Fruit fly (Drosophila melanogaster) whole organism, embryonic: Measurements from ENCODE around the gene CG31808.

ENCODE experiments used
- B-H2 ChIP-seq: fragments of 200-800 bp; sonication (Bioruptor generic); optimal IDR thresholded peaks from 2 replicates; lab custom pipeline; 2018; ENCODE audit warnings: missing biosample characterization, mild to moderate bottlenecking, missing genetic modification characterization
- BEAF-32 ChIP-seq: fragments of 200-800 bp; sonication (Bioruptor generic); optimal IDR thresholded peaks from 3 replicates; lab custom pipeline; 2017; ENCODE audit warnings: missing biosample characterization, missing genetic modification characterization, mild to moderate bottlenecking, moderate library complexity, missing genetic modification reagents
- CG10321 ChIP-seq: fragments of 200-800 bp; sonication (Bioruptor generic); IDR thresholded peaks from 2 replicates; pipeline ENCODE4 v1.3.6; 2022; ENCODE audit warnings: missing biosample characterization, missing genetic modification characterization
- CG10959 ChIP-seq: fragments of 200-800 bp; sonication (Bioruptor generic); IDR thresholded peaks from 2 replicates; pipeline ENCODE4 v1.3.6; 2022; ENCODE audit warnings: missing biosample characterization, missing genetic modification characterization
- CG12659 ChIP-seq: fragments of 200-800 bp; sonication (Bioruptor generic); optimal IDR thresholded peaks from 3 replicates; lab custom pipeline; 2017; ENCODE audit warnings: mild to moderate bottlenecking, missing biosample characterization, missing genetic modification reagents, missing genetic modification characterization
- CG14860 ChIP-seq: fragments of 200-800 bp; sonication (Bioruptor generic); IDR thresholded peaks from 3 replicates; pipeline ENCODE4 v1.3.6; 2022; ENCODE audit warnings: missing biosample characterization, missing genetic modification characterization; ENCODE audit not compliant: partially characterized antibody
- CG14965 ChIP-seq: fragments of 200-800 bp; sonication (Bioruptor generic); optimal IDR thresholded peaks from 2 replicates; lab custom pipeline; 2016; ENCODE audit warnings: missing biosample characterization, missing genetic modification characterization, borderline replicate concordance
- CG1832 ChIP-seq: fragments of 200-800 bp; sonication (Bioruptor generic); optimal IDR thresholded peaks from 2 replicates; lab custom pipeline; 2017; ENCODE audit warnings: missing biosample characterization, mild to moderate bottlenecking, missing genetic modification characterization, inconsistent platforms
- CG18619 ChIP-seq: fragments of 200-800 bp; sonication (Bioruptor generic); optimal IDR thresholded peaks from 3 replicates; lab custom pipeline; 2017; ENCODE audit warnings: missing biosample characterization, mild to moderate bottlenecking, missing genetic modification characterization
- CG2116 ChIP-seq: fragments of 200-800 bp; sonication (Bioruptor generic); optimal IDR thresholded peaks from 3 replicates; lab custom pipeline; 2018; ENCODE audit warnings: missing biosample characterization, mild to moderate bottlenecking, missing genetic modification characterization
- CG3065 ChIP-seq: fragments of 200-800 bp; sonication (Bioruptor generic); optimal IDR thresholded peaks from 2 replicates; lab custom pipeline; 2016; ENCODE audit warnings: missing biosample characterization, missing genetic modification characterization
- CG32532 ChIP-seq: fragments of 200-800 bp; sonication (Bioruptor generic); IDR thresholded peaks from 2 replicates; pipeline ENCODE4 v1.3.6; 2022; ENCODE audit warnings: missing biosample characterization, missing genetic modification characterization
- CG3847 ChIP-seq: fragments of 200-800 bp; sonication (Bioruptor generic); IDR thresholded peaks from 2 replicates; pipeline ENCODE4 v1.3.6; 2022; ENCODE audit warnings: missing biosample characterization, missing genetic modification characterization
- CG3995 ChIP-seq: fragments of 200-800 bp; sonication (Bioruptor generic); optimal IDR thresholded peaks from 3 replicates; lab custom pipeline; 2016; ENCODE audit warnings: missing biosample characterization, missing genetic modification characterization
- CG4328 ChIP-seq: fragments of 200-800 bp; sonication (Bioruptor generic); optimal IDR thresholded peaks from 3 replicates; lab custom pipeline; 2017; ENCODE audit warnings: missing biosample characterization, missing genetic modification reagents, missing genetic modification characterization
- CG4617 ChIP-seq: fragments of 200-800 bp; sonication (Bioruptor generic); optimal IDR thresholded peaks from 3 replicates; lab custom pipeline; 2016; ENCODE audit warnings: missing biosample characterization, missing genetic modification characterization, borderline replicate concordance
- CG4707 ChIP-seq: fragments of 200-800 bp; sonication (Bioruptor generic); optimal IDR thresholded peaks from 2 replicates; lab custom pipeline; 2018; ENCODE audit warnings: missing biosample characterization, mild to moderate bottlenecking, missing genetic modification characterization, moderate library complexity
- CG6175 ChIP-seq: fragments of 200-800 bp; sonication (Bioruptor generic); IDR thresholded peaks from 3 replicates; pipeline ENCODE4 v1.3.6; 2022; ENCODE audit warnings: missing biosample characterization, missing genetic modification characterization
- CG7372 ChIP-seq: fragments of 200-800 bp; sonication (Bioruptor generic); IDR thresholded peaks from 2 replicates; pipeline ENCODE4 v1.3.6; 2022; ENCODE audit warnings: missing biosample characterization, missing genetic modification characterization
- CG8281 ChIP-seq: fragments of 200-800 bp; sonication (Bioruptor generic); optimal IDR thresholded peaks from 2 replicates; lab custom pipeline; 2018; ENCODE audit warnings: missing biosample characterization, mild to moderate bottlenecking, missing genetic modification characterization, moderate library complexity
- CG8388 ChIP-seq: fragments of 200-800 bp; sonication (Bioruptor generic); optimal IDR thresholded peaks from 2 replicates; lab custom pipeline; 2019; ENCODE audit warnings: missing biosample characterization, mild to moderate bottlenecking, missing genetic modification characterization, moderate library complexity
- CG8924 ChIP-seq: fragments of 200-800 bp; optimal IDR thresholded peaks from 3 replicates; lab custom pipeline; 2019; ENCODE audit warnings: missing biosample characterization, mild to moderate bottlenecking, missing genetic modification characterization, moderate library complexity
- E2f1 ChIP-seq: fragments of 200-800 bp; sonication (Bioruptor generic); IDR thresholded peaks from 2 replicates; pipeline ENCODE4 v1.3.6; 2022; ENCODE audit warnings: missing biosample characterization, missing genetic modification characterization
- Eip74EF ChIP-seq, 2 experiments: fragments of 200-800 bp in 1 of 2; fragments of >200 bp in 1 of 2; sonication (Bioruptor generic) in 1 of 2; optimal IDR thresholded peaks; 2 replicates each; lab custom pipeline; 2017 to 2019; ENCODE audit warnings: missing biosample characterization in 2 of 2, missing genetic modification characterization in 2 of 2, mild to moderate bottlenecking in 1 of 2, moderate library complexity in 1 of 2
- Gug ChIP-seq: fragments of 200-800 bp; sonication (Bioruptor generic); IDR thresholded peaks from 4 replicates; pipeline ENCODE4 v1.3.6; 2022; ENCODE audit warnings: missing biosample characterization, missing genetic modification characterization
- HHEX ChIP-seq: fragments of 200-800 bp; sonication (Bioruptor generic); optimal IDR thresholded peaks from 3 replicates; lab custom pipeline; 2017; ENCODE audit warnings: missing biosample characterization, mild to moderate bottlenecking, missing genetic modification characterization, missing genetic modification reagents
- Hand ChIP-seq: fragments of 200-800 bp; sonication (Bioruptor generic); optimal IDR thresholded peaks from 2 replicates; lab custom pipeline; 2017; ENCODE audit warnings: mild to moderate bottlenecking, missing biosample characterization, missing genetic modification reagents, missing genetic modification characterization
- Hr39 ChIP-seq: fragments of >200 bp; optimal IDR thresholded peaks from 2 replicates; lab custom pipeline; 2017
- Hsf ChIP-seq: fragments of 200-800 bp; sonication (Bioruptor generic); optimal IDR thresholded peaks from 3 replicates; lab custom pipeline; 2016; ENCODE audit warnings: missing biosample characterization, missing genetic modification characterization
- NC2β ChIP-seq: fragments of 200-800 bp; sonication (Bioruptor generic); optimal IDR thresholded peaks from 2 replicates; lab custom pipeline; 2016; ENCODE audit warnings: missing biosample characterization, missing genetic modification characterization
- Scr ChIP-seq: fragments of 200-800 bp; sonication (Bioruptor generic); IDR thresholded peaks from 2 replicates; pipeline ENCODE4 v1.3.6; 2022; ENCODE audit warnings: missing biosample characterization, missing genetic modification characterization; ENCODE audit not compliant: partially characterized antibody
- ato ChIP-seq: fragments of 200-800 bp; sonication (Bioruptor generic); IDR thresholded peaks from 2 replicates; pipeline ENCODE4 v1.3.6; 2022; ENCODE audit warnings: missing biosample characterization, missing genetic modification characterization; ENCODE audit not compliant: partially characterized antibody
- ci ChIP-seq: fragments of 200-800 bp; sonication (Bioruptor generic); IDR thresholded peaks from 3 replicates; pipeline ENCODE4 v1.3.6; 2022; ENCODE audit warnings: missing biosample characterization, missing genetic modification characterization
- da ChIP-seq: fragments of 200-800 bp; sonication (Bioruptor generic); optimal IDR thresholded peaks from 2 replicates; lab custom pipeline; 2016; ENCODE audit warnings: missing biosample characterization, missing genetic modification characterization
- fd102C ChIP-seq: fragments of 200-800 bp; sonication (Bioruptor generic); optimal IDR thresholded peaks from 2 replicates; lab custom pipeline; 2018; ENCODE audit warnings: missing biosample characterization, mild to moderate bottlenecking, missing genetic modification characterization, moderate library complexity
- gcm ChIP-seq: fragments of 200-800 bp; sonication (Bioruptor generic); optimal IDR thresholded peaks from 2 replicates; lab custom pipeline; 2019; ENCODE audit warnings: missing biosample characterization, mild to moderate bottlenecking, missing genetic modification characterization, moderate library complexity
- hb ChIP-seq: fragments of 200-800 bp; sonication (Bioruptor generic); IDR thresholded peaks from 3 replicates; pipeline ENCODE4 v1.3.6; 2022; ENCODE audit warnings: missing biosample characterization, missing genetic modification characterization; ENCODE audit not compliant: partially characterized antibody
- hkb ChIP-seq, 2 experiments: fragments of 200-800 bp in 1 of 2; fragments of >200 bp in 1 of 2; sonication (Bioruptor generic) in 1 of 2; IDR thresholded peaks in 1 of 2; optimal IDR thresholded peaks in 1 of 2; 2 replicates each; pipeline versions ENCODE4 v1.3.6 to Lab custom; 2017 to 2022; ENCODE audit warnings: missing biosample characterization in 1 of 2, missing genetic modification characterization in 1 of 2
- jing ChIP-seq: fragments of 200-800 bp; sonication (Bioruptor generic); optimal IDR thresholded peaks from 2 replicates; lab custom pipeline; 2018; ENCODE audit warnings: missing biosample characterization, mild to moderate bottlenecking, missing genetic modification characterization
- kay ChIP-seq: fragments of 200-800 bp; sonication (Bioruptor generic); optimal IDR thresholded peaks from 2 replicates; lab custom pipeline; 2016; ENCODE audit warnings: missing biosample characterization, missing genetic modification characterization
- mam ChIP-seq: fragments of 200-800 bp; sonication (Bioruptor generic); optimal IDR thresholded peaks from 3 replicates; lab custom pipeline; 2016; ENCODE audit warnings: missing biosample characterization, missing genetic modification characterization
- nerfin-2 ChIP-seq: fragments of 200-800 bp; sonication (Bioruptor generic); IDR thresholded peaks from 2 replicates; pipeline ENCODE4 v1.3.6; 2022; ENCODE audit warnings: missing biosample characterization, missing genetic modification characterization; ENCODE audit not compliant: partially characterized antibody
- nmo ChIP-seq: fragments of 200-800 bp; sonication (Bioruptor generic); optimal IDR thresholded peaks from 2 replicates; lab custom pipeline; 2018; ENCODE audit warnings: missing biosample characterization, mild to moderate bottlenecking, missing genetic modification characterization, moderate library complexity
- peb ChIP-seq: fragments of 200-800 bp; sonication (Bioruptor generic); IDR thresholded peaks from 2 replicates; pipeline ENCODE4 v1.3.6; 2022; ENCODE audit warnings: missing biosample characterization, missing genetic modification characterization
- so ChIP-seq: fragments of 200-800 bp; sonication (Bioruptor generic); IDR thresholded peaks from 3 replicates; pipeline ENCODE4 v1.3.6; 2022; ENCODE audit warnings: missing biosample characterization, missing genetic modification characterization
- sug ChIP-seq: fragments of 200-800 bp; optimal IDR thresholded peaks from 2 replicates; lab custom pipeline; 2019; ENCODE audit warnings: missing biosample characterization, mild to moderate bottlenecking, missing genetic modification characterization, moderate library complexity
- tap ChIP-seq: fragments of 200-800 bp; optimal IDR thresholded peaks from 3 replicates; lab custom pipeline; 2019; ENCODE audit warnings: missing biosample characterization, mild to moderate bottlenecking, missing genetic modification characterization, moderate library complexity
- tin ChIP-seq: fragments of 200-800 bp; sonication (Bioruptor generic); optimal IDR thresholded peaks from 3 replicates; lab custom pipeline; 2016; ENCODE audit warnings: missing biosample characterization, missing genetic modification characterization
- tna ChIP-seq: fragments of 200-800 bp; sonication (Bioruptor generic); IDR thresholded peaks from 2 replicates; pipeline ENCODE4 v1.3.6; 2022; ENCODE audit warnings: missing biosample characterization, missing genetic modification characterization; ENCODE audit not compliant: partially characterized antibody
- trem ChIP-seq: fragments of 200-800 bp; optimal IDR thresholded peaks from 3 replicates; lab custom pipeline; 2019; ENCODE audit warnings: missing biosample characterization, mild to moderate bottlenecking, missing genetic modification characterization, moderate library complexity
- yki ChIP-seq: fragments of >200 bp; optimal IDR thresholded peaks from 3 replicates; lab custom pipeline; 2018
- zfh1 ChIP-seq: fragments of 200-800 bp; sonication (Bioruptor generic); IDR thresholded peaks from 3 replicates; pipeline ENCODE4 v1.3.6; 2022; ENCODE audit warnings: missing biosample characterization, missing genetic modification characterization

The CG31808 gene

dm6 chr2L:16727578-16728023 is 11.6 kb upstream of the CG31808 start, which contains the start of gene VhaSFD (continued):
- TF ChIP-seq CG10321 (no peak), CG3065 (GFP tag; lab: Kevin White, UChicago) (no peak), nmo (peak; percentile 28), CG6175 (GFP tag; lab: Robert Waterston, UW) (no peak), CG2116 (GFP tag; lab: Kevin White, UChicago) (peak; percentile 88), hkb (optimal IDR thresholded peaks at IDR 0.05; lab: Kevin White, UChicago) (no peak), hkb (GFP tag; IDR thresholded peaks at IDR 0.05; lab: Robert Waterston, UW) (0 out of 2 replicates have a peak, but pooled peaks have one; percentile 33), yki (no peak), Eip74EF (GFP tag; optimal IDR thresholded peaks at IDR 0.05; lab: Kevin White, UChicago) (peak in 1 of 2 experiments; percentile 28), CG3847 (GFP tag; lab: Robert Waterston, UW) (peak; percentile 40; the same call in 1 of the 2 replicates), ci (GFP tag; lab: Robert Waterston, UW) (0 out of 3 replicates have a peak, but pooled peaks have one; percentile 5), sug (tag; lab: Kevin White, UChicago) (peak; percentile 62), HHEX (no peak), tap (tag; lab: Kevin White, UChicago) (no peak), Hsf (no peak), BEAF-32 (peak; percentile 62), hb (GFP tag; lab: Robert Waterston, UW) (peak; percentile 50; the same call in 1 of the 3 replicates), CG14965 (GFP tag; lab: Kevin White, UChicago) (no peak), Gug (GFP tag; lab: Robert Waterston, UW) (0 out of 4 replicates have a peak, but pooled peaks have one; percentile 7), tna (GFP tag; lab: Robert Waterston, UW) (peak; percentile 32; the same call in 1 of the 2 replicates), gcm (no peak), CG32532 (0 out of 2 replicates have a peak, but pooled peaks have one; percentile 14), CG8924 (tag; lab: Kevin White, UChicago) (peak; percentile 32), Hand (no peak), kay (GFP tag; lab: Kevin White, UChicago) (peak; percentile 2), so (GFP tag; lab: Robert Waterston, UW) (0 out of 3 replicates have a peak, but pooled peaks have one; percentile 22), nerfin-2 (peak; percentile 76), Hr39 (lab: Kevin White, UChicago) (no peak), peb (no peak), CG12659 (GFP tag; lab: Kevin White, UChicago) (peak; percentile 63), tin (GFP tag; lab: Kevin White, UChicago) (peak; percentile 5), zfh1 (GFP tag; lab: Robert Waterston, UW) (peak; percentile 50; the same call in 2 of the 3 replicates), fd102C (GFP tag; lab: Kevin White, UChicago) (no peak), CG4328 (peak; percentile 7), NC2β (GFP tag; lab: Kevin White, UChicago) (no peak), trem (tag; lab: Kevin White, UChicago) (peak; percentile 99), mam (no peak), CG3995 (GFP tag; lab: Kevin White, UChicago) (peak; percentile 55), CG4617 (GFP tag; lab: Kevin White, UChicago) (peak; percentile 71), CG18619 (GFP tag; lab: Kevin White, UChicago) (no peak), B-H2 (GFP tag; lab: Kevin White, UChicago) (no peak)

dm6 chr2L:16722596-16722995 is 6.6 kb upstream of the CG31808 start:
- TF ChIP-seq da (GFP tag; lab: Kevin White, UChicago) (no peak), CG14860 (no peak), CG8281 (tag; lab: Kevin White, UChicago) (no peak), CG8388 (no peak), Scr (GFP tag; lab: Robert Waterston, UW) (peak; percentile 40; the same call in 1 of the 2 replicates), CG7372 (no peak), jing (GFP tag; lab: Kevin White, UChicago) (no peak), CG4707 (GFP tag; lab: Kevin White, UChicago) (no peak), ato (0 out of 2 replicates have a peak, but pooled peaks have one; percentile 40), E2f1 (no peak), CG10959 (no peak), CG1832 (no peak)
